Worm (Caenorhabditis elegans) whole organism, L3 larva: Measurements from ENCODE around the gene D2089.3.

Experiments
- R02D3.7 ChIP-seq: fragments of 150-350 bp; optimal IDR thresholded peaks from 2 replicates; lab custom pipeline; 2014; ENCODE audit warnings: missing biosample characterization, missing genetic modification characterization
- ZK546.5 ChIP-seq: sonication (generic microtip); optimal IDR thresholded peaks from 2 replicates; lab custom pipeline; 2017; ENCODE audit warnings: missing biosample characterization, missing genetic modification characterization
- aly-2 ChIP-seq: fragments of 150-350 bp; optimal IDR thresholded peaks from 2 replicates; lab custom pipeline; 2014; ENCODE audit warnings: missing biosample characterization, missing genetic modification characterization
- ama-1 ChIP-seq: fragments of 150-350 bp; optimal IDR thresholded peaks from 2 replicates; lab custom pipeline; 2018
- ceh-28 ChIP-seq: fragments of 150-350 bp; optimal IDR thresholded peaks from 2 replicates; lab custom pipeline; 2014; ENCODE audit warnings: missing biosample characterization, missing genetic modification reagents, missing genetic modification characterization
- ceh-82 ChIP-seq: fragments of 150-350 bp; optimal IDR thresholded peaks from 2 replicates; lab custom pipeline; 2014; ENCODE audit warnings: missing biosample characterization, missing genetic modification characterization
- daf-12 ChIP-seq: fragments of 150-350 bp; optimal IDR thresholded peaks from 2 replicates; lab custom pipeline; 2014; ENCODE audit warnings: missing biosample characterization, missing genetic modification reagents, missing genetic modification characterization
- egl-5 ChIP-seq: fragments of 150-350 bp; optimal IDR thresholded peaks from 2 replicates; lab custom pipeline; 2017; ENCODE audit warnings: missing biosample characterization, missing genetic modification reagents, missing genetic modification characterization, inconsistent platforms
- elt-1 ChIP-seq: fragments of 150-350 bp; optimal IDR thresholded peaks from 2 replicates; lab custom pipeline; 2014; ENCODE audit warnings: missing biosample characterization, missing genetic modification characterization
- elt-2 ChIP-seq: sonication (generic microtip); optimal IDR thresholded peaks from 2 replicates; lab custom pipeline; 2016; ENCODE audit warnings: missing genetic modification reagents, mild to moderate bottlenecking, missing genetic modification characterization, missing compliant biosample characterization
- elt-3 ChIP-seq, 3 experiments: fragments of 150-350 bp in 1 of 3; sonication (generic microtip) in 2 of 3; optimal IDR thresholded peaks; 2 replicates in 2 of 3; 4 replicates in 1 of 3; lab custom pipeline; 2014 to 2017; ENCODE audit warnings: missing biosample characterization in 3 of 3, missing genetic modification characterization in 3 of 3
- eor-1 ChIP-seq, 2 experiments: fragments of 150-350 bp; optimal IDR thresholded peaks; 2 replicates each; lab custom pipeline; 2014 to 2018; ENCODE audit warnings: missing biosample characterization in 2 of 2, missing genetic modification characterization in 2 of 2
- fkh-10 ChIP-seq: sonication (generic microtip); optimal IDR thresholded peaks from 2 replicates; lab custom pipeline; 2017; ENCODE audit warnings: missing biosample characterization, missing genetic modification reagents, missing genetic modification characterization
- fkh-2 ChIP-seq: fragments of 150-350 bp; optimal IDR thresholded peaks from 2 replicates; lab custom pipeline; 2014; ENCODE audit warnings: missing biosample characterization, missing genetic modification reagents, missing genetic modification characterization
- hmg-11 ChIP-seq: sonication (generic microtip); optimal IDR thresholded peaks from 2 replicates; lab custom pipeline; 2016; ENCODE audit warnings: missing genetic modification characterization, missing compliant biosample characterization
- jun-1 ChIP-seq: fragments of 150-350 bp; optimal IDR thresholded peaks from 2 replicates; lab custom pipeline; 2014; ENCODE audit warnings: missing biosample characterization, missing genetic modification reagents, missing genetic modification characterization
- lin-15B ChIP-seq: fragments of 150-350 bp; optimal IDR thresholded peaks from 2 replicates; lab custom pipeline; 2014; ENCODE audit warnings: missing biosample characterization, missing genetic modification characterization
- lin-39 ChIP-seq: fragments of 150-350 bp; optimal IDR thresholded peaks from 2 replicates; lab custom pipeline; 2018; ENCODE audit warnings: missing biosample characterization, missing genetic modification reagents, missing genetic modification characterization
- lsy-12 ChIP-seq: sonication (generic microtip); optimal IDR thresholded peaks from 2 replicates; lab custom pipeline; 2016; ENCODE audit warnings: mild to moderate bottlenecking, missing genetic modification characterization, missing compliant biosample characterization
- mdl-1 ChIP-seq: fragments of 150-350 bp; optimal IDR thresholded peaks from 2 replicates; lab custom pipeline; 2014; ENCODE audit warnings: missing biosample characterization, missing genetic modification characterization
- mml-1 ChIP-seq: fragments of 150-350 bp; sonication (generic microtip); optimal IDR thresholded peaks from 3 replicates; lab custom pipeline; 2014; ENCODE audit warnings: missing biosample characterization, missing genetic modification characterization
- nfya-1 ChIP-seq: sonication (generic microtip); optimal IDR thresholded peaks from 2 replicates; lab custom pipeline; 2017; ENCODE audit warnings: missing genetic modification characterization, mild to moderate bottlenecking, missing compliant biosample characterization, antibody characterized with exemption, moderate library complexity; ENCODE audit not compliant: insufficient read depth
- nhr-11 ChIP-seq: fragments of 150-350 bp; optimal IDR thresholded peaks from 2 replicates; lab custom pipeline; 2014; ENCODE audit warnings: missing biosample characterization, missing genetic modification characterization
- nhr-12 ChIP-seq: fragments of 150-350 bp; optimal IDR thresholded peaks from 2 replicates; lab custom pipeline; 2014; ENCODE audit warnings: missing biosample characterization, missing genetic modification characterization
- nhr-237 ChIP-seq: fragments of 150-350 bp; optimal IDR thresholded peaks from 2 replicates; lab custom pipeline; 2014; ENCODE audit warnings: missing biosample characterization, missing genetic modification characterization
- nhr-25 ChIP-seq: sonication (generic microtip); optimal IDR thresholded peaks from 2 replicates; lab custom pipeline; 2017; ENCODE audit warnings: missing biosample characterization, missing genetic modification characterization
- nhr-28 ChIP-seq: fragments of 150-350 bp; optimal IDR thresholded peaks from 2 replicates; lab custom pipeline; 2014; ENCODE audit warnings: missing biosample characterization, missing genetic modification characterization
- nhr-43 ChIP-seq: sonication (generic microtip); optimal IDR thresholded peaks from 2 replicates; lab custom pipeline; 2016; ENCODE audit warnings: mild to moderate bottlenecking, missing genetic modification characterization, missing compliant biosample characterization; ENCODE audit not compliant: poor library complexity, severe bottlenecking
- nhr-76 ChIP-seq: fragments of 150-350 bp; sonication (generic microtip); optimal IDR thresholded peaks from 5 replicates; lab custom pipeline; 2014; ENCODE audit warnings: missing biosample characterization, missing genetic modification characterization
- nhr-77 ChIP-seq: fragments of 150-350 bp; optimal IDR thresholded peaks from 2 replicates; lab custom pipeline; 2014; ENCODE audit warnings: missing biosample characterization, missing genetic modification characterization
- pqm-1 ChIP-seq: fragments of 150-350 bp; optimal IDR thresholded peaks from 2 replicates; lab custom pipeline; 2017; ENCODE audit warnings: missing biosample characterization, missing genetic modification characterization, inconsistent platforms
- sea-2 ChIP-seq: fragments of 150-350 bp; sonication (generic microtip); optimal IDR thresholded peaks from 4 replicates; lab custom pipeline; 2014; ENCODE audit warnings: missing biosample characterization, missing genetic modification reagents, missing genetic modification characterization
- skn-1 ChIP-seq: fragments of 150-350 bp; optimal IDR thresholded peaks from 2 replicates; lab custom pipeline; 2014; ENCODE audit warnings: missing biosample characterization, missing genetic modification characterization
- tbx-2 ChIP-seq: sonication (generic microtip); optimal IDR thresholded peaks from 2 replicates; lab custom pipeline; 2016; ENCODE audit warnings: mild to moderate bottlenecking, missing genetic modification characterization, missing compliant biosample characterization
- zag-1 ChIP-seq: fragments of 150-350 bp; optimal IDR thresholded peaks from 2 replicates; lab custom pipeline; 2014; ENCODE audit warnings: missing biosample characterization, missing genetic modification characterization
- ztf-4 ChIP-seq: fragments of 150-350 bp; optimal IDR thresholded peaks from 2 replicates; lab custom pipeline; 2014; ENCODE audit warnings: missing biosample characterization, missing genetic modification characterization

D2089.3 gene

ce11 chrII:10665031-10665430 is at the start of gene D2089.3:
Gene D2089.3, minus strand, starts transcription at chrII:10665131.
- TF ChIP-seq jun-1 (tag; lab: Kevin White, UChicago) (no peak), mdl-1 (no peak), nfya-1 (tag; lab: Kevin White, UChicago) (no peak), lsy-12 (tag; lab: Kevin White, UChicago) (no peak), nhr-77 (tag; lab: Kevin White, UChicago) (no peak), nhr-12 (no peak), hmg-11 (tag; lab: Kevin White, UChicago) (no peak), fkh-2 (tag; lab: Kevin White, UChicago) (no peak), mml-1 (tag; lab: Kevin White, UChicago) (no peak), nhr-28 (no peak), fkh-10 (GFP tag; lab: Kevin White, UChicago) (no peak), ceh-28 (tag; lab: Kevin White, UChicago) (no peak)
- TF ChIP-seq, all 47 proteins: peak for 0

ce11 chrII:10714262-10714933 is 49.5 kb upstream of the D2089.3 start, which contains the start of the genes dph-2 and C09G5.7:
Gene dph-2, minus strand, starts transcription at chrII:10714297.
Gene C09G5.7, plus strand, starts transcription at chrII:10714883.
- TF ChIP-seq lin-15B (tag; lab: Kevin White, UChicago) (peak; percentile 47), mml-1 (tag; lab: Kevin White, UChicago) (no peak), eor-1 (tag; optimal IDR thresholded peaks at IDR 0.05; lab: Kevin White, UChicago) (no peak), ceh-82 (tag; lab: Kevin White, UChicago) (no peak), jun-1 (tag; lab: Kevin White, UChicago) (no peak), nhr-76 (no peak), ztf-4 (tag; lab: Kevin White, UChicago) (no peak)

ce11 chrII:10708660-10709059 is 43.7 kb upstream of the D2089.3 start, which contains the start of gene bli-1:
Gene bli-1, plus strand, starts transcription at chrII:10708960.
- TF ChIP-seq nhr-25 (tag; lab: Kevin White, UChicago) (no peak), nhr-12 (no peak), fkh-2 (tag; lab: Kevin White, UChicago) (no peak), nhr-11 (no peak), egl-5 (no peak), elt-2 (tag; lab: Kevin White, UChicago) (no peak), pqm-1 (no peak), ama-1 (no peak)

ce11 chrII:10707439-10708096 is 42.6 kb upstream of the D2089.3 start:
- no peak for TF ChIP-seq aly-2 (tag; lab: Kevin White, UChicago)
- no peak for TF ChIP-seq mdl-1
- no peak for TF ChIP-seq daf-12 (tag; lab: Kevin White, UChicago)
- no peak for TF ChIP-seq nhr-28
- TF ChIP-seq sea-2: no peak
- TF ChIP-seq elt-1 (tag; lab: Kevin White, UChicago): no peak
- TF ChIP-seq tbx-2 (tag; lab: Kevin White, UChicago): no peak
- no peak for TF ChIP-seq mml-1 (tag; lab: Kevin White, UChicago)
- no peak for TF ChIP-seq hmg-11 (tag; lab: Kevin White, UChicago)
- no peak for TF ChIP-seq ZK546.5 (tag; lab: Kevin White, UChicago)
- TF ChIP-seq skn-1 (tag; lab: Kevin White, UChicago): no peak
- TF ChIP-seq elt-3 (tag; optimal IDR thresholded peaks at IDR 0.05; lab: Kevin White, UChicago): no peak
- TF ChIP-seq ama-1: no peak
- TF ChIP-seq nfya-1 (tag; lab: Kevin White, UChicago): no peak
- no peak for TF ChIP-seq nhr-76
- no peak for TF ChIP-seq lin-39 (tag; lab: Kevin White, UChicago)
- TF ChIP-seq nhr-77 (tag; lab: Kevin White, UChicago): no peak
- TF ChIP-seq R02D3.7 (tag; lab: Kevin White, UChicago): no peak
- TF ChIP-seq ceh-28 (tag; lab: Kevin White, UChicago): no peak

ce11 chrII:10706901-10707300 is 42.0 kb upstream of the D2089.3 start, which contains the start of gene col-80:
Gene col-80, plus strand, starts transcription at chrII:10707201.
- TF ChIP-seq tbx-2 (tag; lab: Kevin White, UChicago): no peak
- TF ChIP-seq egl-5: no peak
- TF ChIP-seq lsy-12 (tag; lab: Kevin White, UChicago): no peak
- TF ChIP-seq nhr-237 (tag; lab: Kevin White, UChicago): no peak
- no peak for TF ChIP-seq ama-1
- TF ChIP-seq zag-1 (tag; lab: Kevin White, UChicago): no peak
- no peak for TF ChIP-seq nhr-43 (tag; lab: Kevin White, UChicago)
- no peak for TF ChIP-seq eor-1 (tag; optimal IDR thresholded peaks at IDR 0.05; lab: Kevin White, UChicago)
